Worm (Caenorhabditis elegans) whole organism, young adult: Measurements from ENCODE around the gene srw-55.

Source experiments
- B0019.2 ChIP-seq: fragments of 200-800 bp; sonication (Bioruptor generic); conservative IDR thresholded peaks from 2 replicates; pipeline ENCODE4 v1.3.6; 2022; ENCODE audit warnings: missing genetic modification reagents, missing genetic modification characterization, missing compliant biosample characterization
- C06A6.2 ChIP-seq: fragments of 200-800 bp; sonication (Bioruptor generic); conservative IDR thresholded peaks from 2 replicates; pipeline ENCODE4 v1.3.6; 2022; ENCODE audit warnings: missing genetic modification characterization, missing compliant biosample characterization
- C17E4.6 ChIP-seq: fragments of 200-800 bp; sonication (Bioruptor generic); IDR thresholded peaks from 2 replicates; pipeline ENCODE4 v1.3.6; 2022; ENCODE audit warnings: missing genetic modification reagents, missing genetic modification characterization, missing compliant biosample characterization
- F23B12.7 ChIP-seq: sonication (generic microtip); optimal IDR thresholded peaks from 2 replicates; lab custom pipeline; 2017; ENCODE audit warnings: missing genetic modification characterization, mild to moderate bottlenecking, missing compliant biosample characterization, antibody characterized with exemption, moderate library complexity; ENCODE audit not compliant: insufficient read depth
- F39B2.1 ChIP-seq: fragments of 200-800 bp; sonication (Bioruptor generic); IDR thresholded peaks from 2 replicates; pipeline ENCODE4 v1.3.6; 2022; ENCODE audit warnings: missing genetic modification reagents, missing genetic modification characterization, missing compliant biosample characterization
- F49E8.2 ChIP-seq: sonication (generic microtip); optimal IDR thresholded peaks from 3 replicates; lab custom pipeline; 2017; ENCODE audit warnings: missing genetic modification characterization, mild to moderate bottlenecking, missing compliant biosample characterization, antibody characterized with exemption, moderate library complexity; ENCODE audit not compliant: insufficient read depth
- Y56A3A.18 ChIP-seq: fragments of 200-800 bp; sonication (Bioruptor generic); IDR thresholded peaks from 2 replicates; pipeline ENCODE4 v1.3.6; 2022; ENCODE audit warnings: missing genetic modification reagents, missing genetic modification characterization, missing compliant biosample characterization
- ZK185.1 ChIP-seq: sonication (generic microtip); optimal IDR thresholded peaks from 2 replicates; lab custom pipeline; 2016; ENCODE audit warnings: mild to moderate bottlenecking, missing genetic modification characterization, missing compliant biosample characterization; ENCODE audit not compliant: poor library complexity, severe bottlenecking
- attf-5 ChIP-seq: fragments of 200-800 bp; sonication (Bioruptor generic); optimal IDR thresholded peaks from 2 replicates; lab custom pipeline; 2018; ENCODE audit warnings: mild to moderate bottlenecking, missing genetic modification characterization, missing compliant biosample characterization
- cebp-1 ChIP-seq, 2 experiments: fragments of 200-800 bp in 1 of 2; sonication (Bioruptor generic) in 1 of 2; sonication (generic microtip) in 1 of 2; IDR thresholded peaks in 1 of 2; optimal IDR thresholded peaks in 1 of 2; 2 replicates each; pipeline versions ENCODE4 v1.3.6 to Lab custom; 2017 to 2022; ENCODE audit warnings: missing compliant biosample characterization in 2 of 2, missing genetic modification characterization in 2 of 2, mild to moderate bottlenecking in 1 of 2, missing genetic modification reagents in 1 of 2, moderate library complexity in 1 of 2
- cebp-2 ChIP-seq: fragments of 200-800 bp; sonication (Bioruptor generic); IDR thresholded peaks from 2 replicates; pipeline ENCODE4 v1.3.6; 2022; ENCODE audit warnings: missing genetic modification characterization, missing compliant biosample characterization
- egl-44 ChIP-seq: fragments of 200-800 bp; sonication (Bioruptor generic); IDR thresholded peaks from 2 replicates; pipeline ENCODE4 v1.3.6; 2022; ENCODE audit warnings: missing genetic modification reagents, missing genetic modification characterization, missing compliant biosample characterization
- ekl-4 ChIP-seq: fragments of 200-800 bp; sonication (Bioruptor generic); IDR thresholded peaks from 2 replicates; pipeline ENCODE4 v1.3.6; 2022; ENCODE audit warnings: missing genetic modification reagents, missing genetic modification characterization, missing compliant biosample characterization
- ets-4 ChIP-seq: fragments of 200-800 bp; sonication (Bioruptor generic); optimal IDR thresholded peaks from 2 replicates; lab custom pipeline; 2018; ENCODE audit warnings: mild to moderate bottlenecking, missing genetic modification characterization, missing compliant biosample characterization
- fkh-3 ChIP-seq: sonication (generic microtip); optimal IDR thresholded peaks from 2 replicates; lab custom pipeline; 2016; ENCODE audit warnings: mild to moderate bottlenecking, missing genetic modification characterization, missing compliant biosample characterization
- hlh-12 ChIP-seq: sonication (generic microtip); optimal IDR thresholded peaks from 2 replicates; lab custom pipeline; 2016; ENCODE audit warnings: missing genetic modification characterization, missing compliant biosample characterization
- hrde-1 ChIP-seq: sonication (generic microtip); optimal IDR thresholded peaks from 2 replicates; lab custom pipeline; 2016; ENCODE audit warnings: missing genetic modification characterization, mild to moderate bottlenecking, missing compliant biosample characterization, moderate library complexity, missing genotype, missing genetic modification reagents, borderline replicate concordance
- let-526 ChIP-seq: fragments of 200-800 bp; sonication (Bioruptor generic); IDR thresholded peaks from 2 replicates; pipeline ENCODE4 v1.3.6; 2022; ENCODE audit warnings: missing genetic modification reagents, missing genetic modification characterization, missing compliant biosample characterization
- lsy-27 ChIP-seq: sonication (generic microtip); optimal IDR thresholded peaks from 2 replicates; lab custom pipeline; 2017; ENCODE audit warnings: missing genetic modification characterization, mild to moderate bottlenecking, missing compliant biosample characterization, antibody characterized with exemption, missing genotype, borderline replicate concordance; ENCODE audit not compliant: insufficient read depth
- mcd-1 ChIP-seq: fragments of 200-800 bp; sonication (Bioruptor generic); IDR thresholded peaks from 2 replicates; pipeline ENCODE4 v1.3.6; 2022; ENCODE audit warnings: missing genetic modification reagents, missing genetic modification characterization, missing compliant biosample characterization
- mel-28 ChIP-seq: sonication (generic microtip); optimal IDR thresholded peaks from 2 replicates; lab custom pipeline; 2016; ENCODE audit warnings: borderline replicate concordance, mild to moderate bottlenecking, missing genetic modification characterization, missing compliant biosample characterization
- mes-4 ChIP-seq: sonication (generic microtip); optimal IDR thresholded peaks from 2 replicates; lab custom pipeline; 2016; ENCODE audit warnings: missing genotype, missing genetic modification characterization, missing compliant biosample characterization
- nfya-1 ChIP-seq: sonication (generic microtip); optimal IDR thresholded peaks from 2 replicates; lab custom pipeline; 2017; ENCODE audit warnings: antibody characterized with exemption, missing compliant biosample characterization, missing genetic modification characterization, borderline replicate concordance; ENCODE audit not compliant: insufficient read depth
- nfya-2 ChIP-seq: fragments of 200-800 bp; sonication (Bioruptor generic); IDR thresholded peaks from 2 replicates; pipeline ENCODE4 v1.3.6; 2022; ENCODE audit warnings: missing genetic modification reagents, missing genetic modification characterization, missing compliant biosample characterization
- pha-4 ChIP-seq: fragments of 150-350 bp; sonication (generic microtip); optimal IDR thresholded peaks from 2 replicates; lab custom pipeline; 2014; ENCODE audit warnings: missing biosample characterization, missing genetic modification reagents, missing genetic modification characterization
- rec-8 ChIP-seq, 2 experiments: sonication (generic microtip); optimal IDR thresholded peaks; 2 replicates each; lab custom pipeline; 2016; ENCODE audit warnings: mild to moderate bottlenecking in 2 of 2, missing genetic modification characterization in 2 of 2, missing genetic modification reagents in 2 of 2, missing genotype in 2 of 2, missing biosample characterization in 1 of 2, missing compliant biosample characterization in 1 of 2, moderate library complexity in 1 of 2
- sea-2 ChIP-seq: fragments of 200-800 bp; sonication (Bioruptor generic); IDR thresholded peaks from 2 replicates; pipeline ENCODE4 v1.3.6; 2022; ENCODE audit warnings: missing genetic modification characterization, missing compliant biosample characterization
- snpc-1.1 ChIP-seq: sonication (generic microtip); optimal IDR thresholded peaks from 2 replicates; lab custom pipeline; 2017; ENCODE audit warnings: missing genetic modification characterization, mild to moderate bottlenecking, missing compliant biosample characterization, antibody characterized with exemption, moderate library complexity, missing genotype, missing genetic modification reagents; ENCODE audit not compliant: insufficient read depth
- snpc-3.4 ChIP-seq: sonication (generic microtip); optimal IDR thresholded peaks from 2 replicates; lab custom pipeline; 2017; ENCODE audit warnings: missing genetic modification characterization, mild to moderate bottlenecking, missing compliant biosample characterization, antibody characterized with exemption, moderate library complexity, missing genotype, missing genetic modification reagents
- snpc-4 ChIP-seq, 5 experiments: fragments of 150-350 bp in 1 of 5; sonication (generic microtip) in 4 of 5; optimal IDR thresholded peaks; 2 replicates each; lab custom pipeline; 2014 to 2018; ENCODE audit warnings: missing genetic modification characterization in 5 of 5, missing biosample characterization in 3 of 5, antibody characterized with exemption in 2 of 5, mild to moderate bottlenecking in 2 of 5, missing compliant biosample characterization in 2 of 5, missing genotype in 2 of 5, moderate library complexity in 2 of 5, missing genetic modification reagents in 1 of 5
- tbx-9 ChIP-seq: sonication (generic microtip); optimal IDR thresholded peaks from 2 replicates; lab custom pipeline; 2016; ENCODE audit warnings: borderline replicate concordance, missing genetic modification characterization, inconsistent platforms, missing compliant biosample characterization
- xnd-1 ChIP-seq: sonication (generic microtip); optimal IDR thresholded peaks from 2 replicates; lab custom pipeline; 2016; ENCODE audit warnings: missing genotype, missing genetic modification reagents, missing genetic modification characterization, missing compliant biosample characterization
- zfh-2 ChIP-seq: fragments of 200-800 bp; sonication (Bioruptor generic); conservative IDR thresholded peaks from 2 replicates; pipeline ENCODE4 v1.3.6; 2022; ENCODE audit warnings: missing genetic modification reagents, missing genetic modification characterization, missing compliant biosample characterization
- ztf-18 ChIP-seq: sonication (generic microtip); optimal IDR thresholded peaks from 2 replicates; lab custom pipeline; 2016; ENCODE audit warnings: missing genotype, mild to moderate bottlenecking, missing genetic modification characterization, missing compliant biosample characterization

Gene srw-55

DNA sequence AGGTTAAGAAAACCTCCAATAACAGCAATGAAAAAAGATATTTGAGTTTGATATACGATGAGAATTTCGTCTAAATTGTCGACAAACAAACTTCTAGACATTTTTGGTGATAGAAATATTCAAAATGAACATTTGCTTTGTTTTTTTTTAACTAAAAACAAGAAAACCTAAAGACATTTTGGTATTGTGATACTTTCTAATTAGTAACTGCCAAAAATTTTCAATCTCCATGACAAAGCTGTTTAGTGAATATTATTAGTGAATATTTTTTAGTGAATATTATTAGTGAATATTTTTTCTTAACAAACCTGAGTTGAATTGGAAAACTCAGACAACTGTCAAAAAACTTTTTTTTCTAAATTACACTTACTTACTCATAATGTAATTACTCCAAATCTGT is at the start of gene srw-55:
Gene srw-55, minus strand, starts transcription at position 101 of the 400 bp plus-strand sequence.
- TF ChIP-seq nfya-1 (tag; lab: Kevin White, UChicago) (no peak), attf-5 (GFP tag; lab: Kevin White, UChicago) (no peak), cebp-1 (GFP tag; IDR thresholded peaks at IDR 0.05; lab: Robert Waterston, UW) (no peak), cebp-1 (tag; optimal IDR thresholded peaks at IDR 0.05; lab: Kevin White, UChicago) (no peak), snpc-3.4 (tag; lab: Kevin White, UChicago) (no peak), B0019.2 (GFP tag; lab: Robert Waterston, UW) (no peak), F39B2.1 (no peak), hlh-12 (tag; lab: Kevin White, UChicago) (no peak), let-526 (GFP tag; lab: Robert Waterston, UW) (no peak)
- TF ChIP-seq, all 124 proteins: peak for 0

DNA sequence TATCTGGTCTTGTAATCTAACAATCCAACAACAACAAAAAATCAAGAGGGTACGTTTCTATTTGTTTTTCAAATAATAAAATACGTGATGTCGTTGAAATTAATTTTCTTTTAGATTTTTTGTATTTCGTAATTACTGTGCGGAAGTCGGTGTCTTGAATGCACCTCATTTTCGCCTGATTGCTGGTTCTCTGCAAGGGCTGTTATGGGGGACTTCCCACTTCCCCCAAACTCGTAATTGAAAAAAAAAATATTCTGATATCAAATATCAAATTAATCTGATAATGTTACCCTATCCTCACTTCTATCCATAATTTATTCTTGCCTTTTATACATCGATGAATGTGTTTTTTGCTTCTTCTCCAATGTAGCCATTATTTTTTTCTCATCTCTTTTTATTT is 47.9 kb upstream of the srw-55 start, which contains the start of gene F36G9.15:
Gene F36G9.15, minus strand, starts transcription at position 101 of the 400 bp plus-strand sequence.
- TF ChIP-seq mel-28 (no peak), hrde-1 (no peak), F49E8.2 (no peak), mes-4 (tag; lab: Kevin White, UChicago) (no peak), ets-4 (GFP tag; lab: Kevin White, UChicago) (no peak), ztf-18 (tag; lab: Kevin White, UChicago) (no peak), lsy-27 (no peak), tbx-9 (tag; lab: Kevin White, UChicago) (no peak), F23B12.7 (tag; lab: Kevin White, UChicago) (no peak), pha-4 (tag; lab: Kevin White, UChicago) (no peak), xnd-1 (no peak), C17E4.6 (GFP tag; lab: Robert Waterston, UW) (no peak), ZK185.1 (no peak), mcd-1 (no peak), fkh-3 (tag; lab: Kevin White, UChicago) (no peak), cebp-2 (no peak), snpc-1.1 (tag; lab: Kevin White, UChicago) (no peak), nfya-2 (GFP tag; lab: Robert Waterston, UW) (no peak), ekl-4 (GFP tag; lab: Robert Waterston, UW) (no peak), C06A6.2 (GFP tag; lab: Robert Waterston, UW) (no peak)

- TF ChIP-seq zfh-2 (GFP tag; lab: Robert Waterston, UW) (no peak), snpc-4 (GFP tag; optimal IDR thresholded peaks at IDR 0.05; lab: Kevin White, UChicago) (no peak), snpc-4 (tag; optimal IDR thresholded peaks at IDR 0.05; lab: Kevin White, UChicago) (peak; percentile 77 to 90 (median 81)), sea-2 (GFP tag; lab: Robert Waterston, UW) (no peak), Y56A3A.18 (GFP tag; lab: Robert Waterston, UW) (no peak), rec-8 (tag; optimal IDR thresholded peaks at IDR 0.05; lab: Kevin White, UChicago) (no peak), F49E8.2 (no peak), egl-44 (no peak)
- TF ChIP-seq, all 124 proteins: peak for 1
Observed at ce11 chrV:15982733-15983344, 42.7 kb upstream of the srw-55 start, which contains the start of the genes fbxa-99 and F36G9.13. Gene fbxa-99 (minus strand): TSS chrV:15982854. Gene F36G9.13 (plus strand): TSS chrV:15983294.
